Worm (Caenorhabditis elegans): ENCODE results near the gene F53F1.4.

Gene F53F1.4

ce11 chrV:13455448-13455847 is 44.6 kb downstream of the F53F1.4 start, which contains the start of gene lurp-3:
lurp-3 (plus strand) TSS chrV:13455748.
- TF ChIP-seq zag-1 (tag; optimal IDR thresholded peaks at IDR 0.05): no peak
- no peak for TF ChIP-seq zip-4 (GFP tag; optimal IDR thresholded peaks at IDR 0.05)
- no peak for TF ChIP-seq egl-13 (tag; optimal IDR thresholded peaks at IDR 0.05)
- no peak for TF ChIP-seq unc-62 (GFP tag; optimal IDR thresholded peaks at IDR 0.05)
- TF ChIP-seq nhr-71 (tag; optimal IDR thresholded peaks at IDR 0.05): no peak

ce11 chrV:13457858-13458257 is 47.0 kb downstream of the F53F1.4 start, which contains the start of gene F25H9.2:
F25H9.2 (plus strand) TSS chrV:13458083.
- TF ChIP-seq dpl-1 (GFP tag; optimal IDR thresholded peaks at IDR 0.05) (peak in 2 of 3 experiments; percentile 55 to 61), mdl-1 (tag; optimal IDR thresholded peaks at IDR 0.05) (peak in 1 of 2 experiments; percentile 2), nhr-71 (tag; optimal IDR thresholded peaks at IDR 0.05) (peak; percentile 25), ama-1 (optimal IDR thresholded peaks at IDR 0.05) (no peak), lin-35 (GFP tag; optimal IDR thresholded peaks at IDR 0.05) (peak; percentile 26 to 59), rnt-1 (tag; optimal IDR thresholded peaks at IDR 0.05) (peak; percentile 29), lsy-2 (tag; optimal IDR thresholded peaks at IDR 0.05) (peak; percentile 20 to 45), unc-130 (tag; optimal IDR thresholded peaks at IDR 0.05) (peak; percentile 47), pax-3 (tag; optimal IDR thresholded peaks at IDR 0.05) (no peak), F16B12.6 (tag; optimal IDR thresholded peaks at IDR 0.05) (peak; percentile 90), ceh-82 (tag; optimal IDR thresholded peaks at IDR 0.05) (peak in 1 of 3 experiments; percentile 8), snu-23 (GFP tag; optimal IDR thresholded peaks at IDR 0.05) (peak; percentile 47), C34B4.2 (tag; optimal IDR thresholded peaks at IDR 0.05) (no peak), hlh-4 (tag; optimal IDR thresholded peaks at IDR 0.05) (no peak), efl-1 (optimal IDR thresholded peaks at IDR 0.05) (peak; percentile 5 to 37), efl-1 (GFP tag; optimal IDR thresholded peaks at IDR 0.05 in 1 of 2) (peak; percentile 36 to 43), C16A3.4 (tag; optimal IDR thresholded peaks at IDR 0.05) (peak; percentile 46), blmp-1 (tag; optimal IDR thresholded peaks at IDR 0.05) (peak; percentile 26)

- TF ChIP-seq snpc-4 (tag; optimal IDR thresholded peaks at IDR 0.05) (no peak), zip-4 (GFP tag; optimal IDR thresholded peaks at IDR 0.05) (no peak), ztf-11 (tag; optimal IDR thresholded peaks at IDR 0.05) (no peak), aly-2 (tag; optimal IDR thresholded peaks at IDR 0.05) (no peak), aha-1 (tag; optimal IDR thresholded peaks at IDR 0.05) (no peak), blmp-1 (tag; optimal IDR thresholded peaks at IDR 0.05) (peak; percentile 22), nhr-11 (tag; optimal IDR thresholded peaks at IDR 0.05) (no peak), sptf-1 (tag; optimal IDR thresholded peaks at IDR 0.05) (no peak), skn-1 (tag; optimal IDR thresholded peaks at IDR 0.05) (no peak), rnt-1 (tag; optimal IDR thresholded peaks at IDR 0.05) (peak; percentile 32), unc-98 (GFP tag; IDR thresholded peaks at IDR 0.05) (no peak), snu-23 (GFP tag; optimal IDR thresholded peaks at IDR 0.05) (peak; percentile 28), ceh-90 (tag; optimal IDR thresholded peaks at IDR 0.05) (no peak), nhr-77 (tag; optimal IDR thresholded peaks at IDR 0.05) (no peak), lin-13 (GFP tag; optimal IDR thresholded peaks at IDR 0.05) (no peak), lsy-2 (tag; optimal IDR thresholded peaks at IDR 0.05) (peak in 1 of 2 experiments; percentile 40), unc-130 (tag; optimal IDR thresholded peaks at IDR 0.05) (no peak), egl-27 (tag; optimal IDR thresholded peaks at IDR 0.05) (no peak), elt-2 (tag; optimal IDR thresholded peaks at IDR 0.05) (no peak), ceh-8 (GFP tag; optimal IDR thresholded peaks at IDR 0.05) (no peak), ztf-4 (tag; optimal IDR thresholded peaks at IDR 0.05) (no peak), ceh-88 (GFP tag; IDR thresholded peaks at IDR 0.05) (no peak), efl-1 (optimal IDR thresholded peaks at IDR 0.05) (peak in 1 of 2 experiments; percentile 28), efl-1 (GFP tag; optimal IDR thresholded peaks at IDR 0.05 in 1 of 2) (peak; percentile 19 to 84), nhr-85 (tag) (no peak), irx-1 (tag; optimal IDR thresholded peaks at IDR 0.05) (no peak), nhr-237 (tag; optimal IDR thresholded peaks at IDR 0.05) (no peak), lin-35 (GFP tag; optimal IDR thresholded peaks at IDR 0.05) (peak; percentile 18 to 35), unc-86 (tag; optimal IDR thresholded peaks at IDR 0.05) (no peak), dpl-1 (GFP tag; optimal IDR thresholded peaks at IDR 0.05) (peak in 2 of 3 experiments; percentile 19 to 48), pag-3 (tag; optimal IDR thresholded peaks at IDR 0.05; ENCODE audit: borderline replicate concordance, insufficient read depth) (no peak), lin-15B (tag; optimal IDR thresholded peaks at IDR 0.05) (peak; percentile 1), lin-14 (GFP tag; optimal IDR thresholded peaks at IDR 0.05) (no peak), ces-1 (GFP tag; optimal IDR thresholded peaks at IDR 0.05) (no peak), elt-3 (tag; optimal IDR thresholded peaks at IDR 0.05) (no peak), zag-1 (tag; optimal IDR thresholded peaks at IDR 0.05) (no peak), Y116A8C.19 (tag; optimal IDR thresholded peaks at IDR 0.05; ENCODE audit: borderline replicate concordance) (no peak), F16B12.6 (tag; optimal IDR thresholded peaks at IDR 0.05) (peak; percentile 81)
Observed at ce11 chrV:13459323-13459722, 48.4 kb downstream of the F53F1.4 start, which contains the start of gene bath-39. bath-39 (plus strand) TSS chrV:13459459.

Data from whole organism, L1 larva.